Worm (Caenorhabditis elegans): ENCODE measurements around the gene srh-18.

srh-18 gene

DNA sequence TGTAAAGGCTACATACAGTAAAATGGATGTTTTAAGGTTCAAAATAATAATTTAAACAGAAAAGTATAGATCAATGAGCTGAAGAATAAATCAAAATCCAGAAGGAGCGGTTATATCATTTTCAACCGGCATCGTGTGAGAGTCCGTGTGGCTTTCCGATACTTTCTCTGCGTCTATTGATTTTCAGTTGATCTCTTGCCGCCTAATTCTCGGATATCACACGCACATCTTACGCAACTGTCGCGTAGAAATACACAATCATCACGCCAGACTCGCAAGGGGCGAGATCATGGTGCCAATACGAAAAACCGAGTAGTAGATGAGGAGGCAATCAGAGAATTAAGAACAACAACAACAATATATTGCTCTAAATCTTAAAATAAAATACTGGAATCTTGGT lies 29.4 kb upstream of the srh-18 start:
- TF ChIP-seq T22C8.4 (GFP tag; IDR thresholded peaks at IDR 0.05) (no peak), flt-1 (GFP tag; IDR thresholded peaks at IDR 0.05) (no peak), cog-1 (tag; optimal IDR thresholded peaks at IDR 0.05) (no peak), ztf-29 (GFP tag; IDR thresholded peaks at IDR 0.05) (no peak), tab-1 (GFP tag; IDR thresholded peaks at IDR 0.05) (no peak), klf-2 (GFP tag; conservative IDR thresholded peaks at IDR 0.05) (no peak), ref-1 (GFP tag; conservative IDR thresholded peaks at IDR 0.05) (no peak), med-1 (GFP tag; optimal IDR thresholded peaks at IDR 0.05; ENCODE audit: insufficient read depth) (no peak), ztf-23 (GFP tag; IDR thresholded peaks at IDR 0.05) (no peak)

DNA sequence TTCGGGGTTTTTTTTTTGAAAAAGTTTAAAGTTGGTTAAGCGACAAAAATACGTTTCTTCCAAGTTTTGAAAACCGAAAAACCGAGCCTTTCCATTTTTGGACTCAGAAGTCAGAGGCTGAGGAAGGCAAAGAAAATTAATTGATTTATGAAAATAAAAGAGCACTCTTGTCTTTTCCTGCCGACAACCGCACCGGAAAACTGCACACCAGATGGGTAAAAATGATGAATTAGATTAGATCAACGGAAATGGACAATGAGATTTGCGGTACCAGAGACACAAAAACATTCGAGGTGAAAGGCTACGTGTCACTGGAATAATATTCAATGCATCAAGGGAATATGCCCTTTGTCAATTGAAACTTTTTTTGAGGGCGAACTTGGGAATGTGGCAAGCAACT lies 23.7 kb upstream of the srh-18 start:
- TF ChIP-seq ref-1 (GFP tag; conservative IDR thresholded peaks at IDR 0.05) (no peak), ztf-23 (GFP tag; IDR thresholded peaks at IDR 0.05) (no peak), cog-1 (tag; optimal IDR thresholded peaks at IDR 0.05) (no peak), klf-2 (GFP tag; conservative IDR thresholded peaks at IDR 0.05) (no peak), T22C8.4 (GFP tag; IDR thresholded peaks at IDR 0.05) (no peak), med-1 (GFP tag; optimal IDR thresholded peaks at IDR 0.05; ENCODE audit: insufficient read depth) (no peak), tab-1 (GFP tag; IDR thresholded peaks at IDR 0.05) (no peak), ztf-29 (GFP tag; IDR thresholded peaks at IDR 0.05) (no peak), flt-1 (GFP tag; IDR thresholded peaks at IDR 0.05) (no peak)

DNA sequence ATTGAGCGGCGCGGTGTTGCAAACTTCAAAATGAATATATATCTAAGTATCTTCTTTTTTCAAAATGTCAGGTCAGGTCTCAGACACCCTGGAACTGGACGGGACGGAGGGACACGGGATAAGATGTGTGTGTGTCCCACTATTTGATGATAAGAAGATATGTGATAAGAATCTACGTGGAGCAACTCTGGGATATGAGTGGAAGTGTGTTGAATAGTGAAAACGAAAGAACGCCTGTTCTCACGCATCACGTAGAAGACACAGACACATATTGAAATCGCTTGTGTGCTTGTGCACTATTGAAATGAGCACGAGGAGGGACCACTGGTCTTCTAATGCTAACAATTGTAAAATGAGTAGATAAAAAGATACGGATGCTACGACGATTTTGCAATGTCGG lies 22.4 kb upstream of the srh-18 start, which contains the start of gene uig-1:
Gene uig-1, minus strand, starts transcription at position 120 of the 400 bp plus-strand sequence.
- TF ChIP-seq tab-1 (GFP tag; IDR thresholded peaks at IDR 0.05) = no peak
- no peak for TF ChIP-seq cog-1 (tag; optimal IDR thresholded peaks at IDR 0.05)
- no peak for TF ChIP-seq ref-1 (GFP tag; conservative IDR thresholded peaks at IDR 0.05)
- TF ChIP-seq flt-1 (GFP tag; IDR thresholded peaks at IDR 0.05) = no peak
- TF ChIP-seq ztf-23 (GFP tag; IDR thresholded peaks at IDR 0.05) = no peak
- TF ChIP-seq klf-2 (GFP tag; conservative IDR thresholded peaks at IDR 0.05) = no peak
- no peak for TF ChIP-seq med-1 (GFP tag; optimal IDR thresholded peaks at IDR 0.05; ENCODE audit: insufficient read depth)
- TF ChIP-seq ztf-29 (GFP tag; IDR thresholded peaks at IDR 0.05) = no peak

DNA sequence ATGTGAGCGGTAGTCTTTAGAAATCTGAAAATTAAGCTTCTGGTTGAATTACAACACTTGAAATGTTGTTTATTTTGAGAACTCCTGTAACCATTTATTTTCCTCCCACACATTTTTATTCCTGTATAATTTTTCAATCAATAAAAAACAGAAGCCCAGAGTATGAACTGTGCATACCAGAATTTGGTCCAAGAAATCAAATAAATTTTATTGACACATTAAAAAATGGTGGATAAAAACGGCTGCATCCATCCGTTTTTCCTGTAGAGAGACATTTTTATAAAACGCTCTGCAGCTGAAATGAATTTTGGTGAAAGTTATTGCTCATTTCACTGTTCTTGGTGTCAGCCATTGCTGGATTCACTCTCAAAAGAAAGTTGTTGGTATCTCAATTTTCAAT lies 21.0 kb upstream of the srh-18 start, which contains the start of gene C26E1.1:
Gene C26E1.1, plus strand, starts transcription at position 301 of the 400 bp plus-strand sequence.
- no peak for TF ChIP-seq flt-1 (GFP tag; IDR thresholded peaks at IDR 0.05)
- no peak for TF ChIP-seq tab-1 (GFP tag; IDR thresholded peaks at IDR 0.05)
- no peak for TF ChIP-seq ref-1 (GFP tag; conservative IDR thresholded peaks at IDR 0.05)
- no peak for TF ChIP-seq med-1 (GFP tag; optimal IDR thresholded peaks at IDR 0.05; ENCODE audit: insufficient read depth)
- TF ChIP-seq ztf-23 (GFP tag; IDR thresholded peaks at IDR 0.05) = no peak
- TF ChIP-seq T22C8.4 (GFP tag; IDR thresholded peaks at IDR 0.05) = no peak
- TF ChIP-seq ztf-29 (GFP tag; IDR thresholded peaks at IDR 0.05) = no peak
- no peak for TF ChIP-seq cog-1 (tag; optimal IDR thresholded peaks at IDR 0.05)
- no peak for TF ChIP-seq klf-2 (GFP tag; conservative IDR thresholded peaks at IDR 0.05)

DNA sequence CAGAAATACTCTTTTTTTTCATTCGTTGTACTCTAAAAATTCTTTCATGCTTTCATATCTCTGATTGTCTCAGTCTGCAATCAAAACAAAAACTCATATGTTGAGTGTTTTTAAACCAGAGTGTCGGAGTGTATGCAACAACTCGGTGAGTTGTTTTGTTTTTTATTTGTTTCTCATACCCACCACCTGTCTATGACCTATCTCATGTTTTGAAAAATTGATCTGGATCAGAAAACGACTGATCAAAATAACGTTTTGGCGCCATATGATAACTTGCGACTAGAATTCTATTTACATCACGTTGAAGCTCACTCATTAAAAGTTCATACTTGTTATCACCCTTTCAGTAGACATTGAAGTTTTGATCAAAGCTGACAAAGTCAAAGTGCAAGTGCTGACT lies 19.5 kb upstream of the srh-18 start:
- no peak for TF ChIP-seq T22C8.4 (GFP tag; IDR thresholded peaks at IDR 0.05)
- no peak for TF ChIP-seq ztf-29 (GFP tag; IDR thresholded peaks at IDR 0.05)
- no peak for TF ChIP-seq klf-2 (GFP tag; conservative IDR thresholded peaks at IDR 0.05)
- TF ChIP-seq tab-1 (GFP tag; IDR thresholded peaks at IDR 0.05) = no peak
- TF ChIP-seq cog-1 (tag; optimal IDR thresholded peaks at IDR 0.05) = no peak
- no peak for TF ChIP-seq med-1 (GFP tag; optimal IDR thresholded peaks at IDR 0.05; ENCODE audit: insufficient read depth)
- no peak for TF ChIP-seq ref-1 (GFP tag; conservative IDR thresholded peaks at IDR 0.05)
- TF ChIP-seq flt-1 (GFP tag; IDR thresholded peaks at IDR 0.05) = no peak
- no peak for TF ChIP-seq ztf-23 (GFP tag; IDR thresholded peaks at IDR 0.05)

DNA sequence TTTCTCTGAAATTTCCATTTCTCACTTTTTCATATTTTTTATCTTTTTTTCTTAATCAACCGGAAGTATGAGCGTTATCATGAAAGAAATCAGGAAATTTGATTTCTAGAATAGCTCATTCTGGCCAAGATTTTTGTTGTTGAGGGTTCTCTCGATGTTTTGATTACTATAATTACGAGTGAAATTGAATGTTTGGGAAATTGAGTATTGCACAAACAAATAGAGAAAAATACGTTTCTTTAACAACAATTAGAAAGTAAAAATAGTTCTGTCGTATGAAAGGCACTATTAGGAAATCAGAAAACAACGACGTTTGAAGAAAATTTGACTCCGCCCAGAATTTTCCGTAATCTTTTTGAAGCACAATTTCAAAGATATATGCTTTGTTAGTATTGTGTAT lies 18.9 kb upstream of the srh-18 start:
- no peak for TF ChIP-seq flt-1 (GFP tag; IDR thresholded peaks at IDR 0.05)
- no peak for TF ChIP-seq ztf-23 (GFP tag; IDR thresholded peaks at IDR 0.05)
- TF ChIP-seq med-1 (GFP tag; optimal IDR thresholded peaks at IDR 0.05; ENCODE audit: insufficient read depth) = no peak
- TF ChIP-seq ztf-29 (GFP tag; IDR thresholded peaks at IDR 0.05) = no peak
- TF ChIP-seq cog-1 (tag; optimal IDR thresholded peaks at IDR 0.05) = no peak
- TF ChIP-seq T22C8.4 (GFP tag; IDR thresholded peaks at IDR 0.05) = no peak
- no peak for TF ChIP-seq ref-1 (GFP tag; conservative IDR thresholded peaks at IDR 0.05)
- no peak for TF ChIP-seq klf-2 (GFP tag; conservative IDR thresholded peaks at IDR 0.05)
- no peak for TF ChIP-seq tab-1 (GFP tag; IDR thresholded peaks at IDR 0.05)

DNA sequence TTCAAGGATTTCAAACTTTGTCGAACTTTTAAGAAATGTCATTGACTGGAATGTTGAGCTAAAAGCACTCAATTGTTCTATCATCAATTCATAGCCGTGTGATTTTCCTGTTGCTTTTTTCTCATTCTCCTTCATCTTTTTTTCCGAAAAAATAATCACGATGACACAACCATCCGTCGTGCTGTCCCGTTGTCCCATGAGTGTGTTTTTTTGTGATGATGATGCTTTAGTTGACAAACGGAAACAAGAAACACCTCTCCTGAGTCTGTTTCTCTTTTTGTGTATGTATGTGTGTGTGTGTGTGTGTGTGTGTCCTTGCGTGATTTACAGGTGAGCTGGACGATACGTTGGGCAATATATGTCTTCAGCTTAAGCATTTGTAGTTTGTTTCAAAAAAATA lies 17.8 kb upstream of the srh-18 start:
- TF ChIP-seq T22C8.4 (GFP tag; IDR thresholded peaks at IDR 0.05) = no peak
- TF ChIP-seq ref-1 (GFP tag; conservative IDR thresholded peaks at IDR 0.05) = no peak
- TF ChIP-seq tab-1 (GFP tag; IDR thresholded peaks at IDR 0.05) = no peak
- TF ChIP-seq cog-1 (tag; optimal IDR thresholded peaks at IDR 0.05) = no peak
- no peak for TF ChIP-seq flt-1 (GFP tag; IDR thresholded peaks at IDR 0.05)
- TF ChIP-seq ztf-29 (GFP tag; IDR thresholded peaks at IDR 0.05) = no peak
- TF ChIP-seq klf-2 (GFP tag; conservative IDR thresholded peaks at IDR 0.05) = no peak

DNA sequence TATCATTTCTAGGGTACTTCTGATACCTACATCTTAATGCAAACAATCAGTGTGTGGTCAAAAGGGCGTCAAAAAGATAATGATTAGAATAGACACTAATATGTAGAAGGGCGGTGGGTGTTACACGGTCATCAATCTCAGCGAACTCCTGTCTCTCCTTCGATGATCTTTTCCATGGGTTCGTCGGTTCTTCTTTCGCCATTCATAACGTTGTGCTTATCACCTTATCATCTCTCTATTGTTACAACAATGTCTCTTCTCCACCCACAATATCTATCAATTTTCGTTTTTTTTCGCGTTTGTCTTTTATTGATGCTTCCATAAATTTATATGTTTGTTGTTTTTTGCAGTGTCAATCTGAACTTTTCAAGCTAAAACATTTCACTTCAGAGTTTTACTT lies 16.8 kb upstream of the srh-18 start, which contains the start of gene ceh-79:
Gene ceh-79, plus strand, starts transcription at position 391 of the 400 bp plus-strand sequence.
- no peak for TF ChIP-seq ztf-29 (GFP tag; IDR thresholded peaks at IDR 0.05)
- no peak for TF ChIP-seq med-1 (GFP tag; optimal IDR thresholded peaks at IDR 0.05; ENCODE audit: insufficient read depth)
- TF ChIP-seq tab-1 (GFP tag; IDR thresholded peaks at IDR 0.05) = no peak
- TF ChIP-seq klf-2 (GFP tag; conservative IDR thresholded peaks at IDR 0.05) = no peak
- TF ChIP-seq flt-1 (GFP tag; IDR thresholded peaks at IDR 0.05) = no peak

DNA sequence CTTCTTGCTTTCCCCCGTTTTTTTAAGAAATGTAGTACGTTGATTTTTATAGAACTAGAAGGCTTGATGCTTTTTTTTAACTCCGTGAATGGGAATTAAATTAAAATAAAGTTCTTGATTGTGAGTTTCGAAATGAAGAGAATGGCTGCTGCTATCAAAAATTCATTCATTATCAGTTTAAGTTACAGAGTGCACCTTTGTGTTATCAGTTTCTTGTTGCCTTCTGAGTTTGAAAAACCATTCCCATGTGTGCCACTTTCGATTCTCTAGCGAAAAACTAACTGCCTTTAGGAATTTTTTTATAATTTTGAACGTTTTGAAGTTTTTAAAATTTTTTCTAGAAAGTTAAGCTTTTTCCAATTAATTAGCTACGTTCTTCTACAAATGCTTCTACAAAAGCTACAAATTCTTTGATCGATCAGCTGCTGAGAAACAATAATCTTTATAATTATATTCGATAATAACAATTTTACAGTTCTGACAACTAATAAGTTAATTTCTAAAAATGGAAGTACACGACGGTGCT lies 13.5 kb upstream of the srh-18 start, which contains the start of gene C26E1.2:
Gene C26E1.2, plus strand, starts transcription at position 476 of the 526 bp plus-strand sequence.
- no peak for TF ChIP-seq ztf-23 (GFP tag; IDR thresholded peaks at IDR 0.05)

DNA sequence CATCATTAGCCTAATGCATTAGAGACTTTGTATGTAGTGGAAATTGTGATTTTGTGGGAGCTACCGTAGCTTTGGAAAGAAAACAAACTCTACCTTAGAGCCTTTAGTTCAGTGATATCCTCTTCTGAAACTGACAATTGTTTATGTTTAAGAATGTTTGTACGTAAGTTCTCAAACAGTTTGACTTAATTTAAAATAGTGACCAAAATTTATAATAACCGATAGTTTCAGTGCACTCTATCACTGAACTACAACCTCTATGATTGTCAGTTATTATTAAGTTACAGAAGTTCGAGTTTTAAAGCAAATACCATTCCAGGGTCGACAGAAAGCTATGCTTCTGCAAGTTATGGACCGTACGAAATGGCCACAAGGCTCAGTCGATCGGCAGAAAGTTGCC lies 9.6 kb upstream of the srh-18 start, which contains the start of gene C50B6.1:
Gene C50B6.1, plus strand, starts transcription at position 301 of the 400 bp plus-strand sequence.
- no peak for TF ChIP-seq T22C8.4 (GFP tag; IDR thresholded peaks at IDR 0.05)
- no peak for TF ChIP-seq flt-1 (GFP tag; IDR thresholded peaks at IDR 0.05)
- no peak for TF ChIP-seq ref-1 (GFP tag; conservative IDR thresholded peaks at IDR 0.05)
- no peak for TF ChIP-seq med-1 (GFP tag; optimal IDR thresholded peaks at IDR 0.05; ENCODE audit: insufficient read depth)
- TF ChIP-seq ztf-29 (GFP tag; IDR thresholded peaks at IDR 0.05) = no peak
- TF ChIP-seq klf-2 (GFP tag; conservative IDR thresholded peaks at IDR 0.05) = no peak
- no peak for TF ChIP-seq ztf-23 (GFP tag; IDR thresholded peaks at IDR 0.05)
- TF ChIP-seq cog-1 (tag; optimal IDR thresholded peaks at IDR 0.05) = no peak
- no peak for TF ChIP-seq tab-1 (GFP tag; IDR thresholded peaks at IDR 0.05)
